Worm (Caenorhabditis elegans) whole organism, L4 larva: ENCODE data around the gene gob-1.

ENCODE experiments used
- D1046.2 ChIP-seq: fragments of 200-800 bp; sonication (Bioruptor generic); IDR thresholded peaks from 2 replicates; pipeline ENCODE4 v1.3.6; 2022; ENCODE audit warnings: missing genetic modification characterization, missing compliant biosample characterization
- F44E2.7 ChIP-seq: fragments of 200-800 bp; sonication (Bioruptor generic); IDR thresholded peaks from 2 replicates; pipeline ENCODE4 v2.1.2; 2022; ENCODE audit warnings: missing genetic modification characterization, missing compliant biosample characterization
- Y5F2A.4 ChIP-seq: fragments of 200-800 bp; sonication (Bioruptor generic); optimal IDR thresholded peaks from 2 replicates; lab custom pipeline; 2018; ENCODE audit warnings: mild to moderate bottlenecking, missing genetic modification characterization, missing compliant biosample characterization
- daf-16 ChIP-seq, 3 experiments: sonication (generic microtip); optimal IDR thresholded peaks; 2 replicates each; lab custom pipeline; 2016 to 2017; ENCODE audit warnings: missing genetic modification characterization in 3 of 3, missing genetic modification reagents in 3 of 3, mild to moderate bottlenecking in 2 of 3, missing compliant biosample characterization in 2 of 3, missing biosample characterization in 1 of 3, moderate library complexity in 1 of 3
- dmd-6 ChIP-seq: fragments of 200-800 bp; sonication (Bioruptor generic); IDR thresholded peaks from 2 replicates; pipeline ENCODE4 v1.3.6; 2022; ENCODE audit warnings: missing genetic modification reagents, missing genetic modification characterization, missing compliant biosample characterization
- hmg-1.1 ChIP-seq: fragments of 200-800 bp; sonication (Bioruptor generic); IDR thresholded peaks from 2 replicates; pipeline ENCODE4 v1.3.6; 2022; ENCODE audit warnings: missing genetic modification reagents, missing genetic modification characterization, missing compliant biosample characterization
- lin-1 ChIP-seq: fragments of 200-800 bp; sonication (Bioruptor generic); IDR thresholded peaks from 2 replicates; pipeline ENCODE4 v1.3.6; 2022; ENCODE audit warnings: missing genetic modification reagents, missing genetic modification characterization, missing compliant biosample characterization
- lin-29 ChIP-seq: fragments of 200-800 bp; sonication (Bioruptor generic); IDR thresholded peaks from 2 replicates; pipeline ENCODE4 v1.3.6; 2022; ENCODE audit warnings: missing genetic modification reagents, missing genetic modification characterization, missing compliant biosample characterization
- mes-2 ChIP-seq: sonication (generic microtip); optimal IDR thresholded peaks from 2 replicates; lab custom pipeline; 2016; ENCODE audit warnings: missing genotype, mild to moderate bottlenecking, missing genetic modification characterization, missing compliant biosample characterization; ENCODE audit not compliant: poor library complexity, severe bottlenecking
- mxl-3 ChIP-seq: fragments of 200-800 bp; sonication (Bioruptor generic); optimal IDR thresholded peaks from 2 replicates; lab custom pipeline; 2018; ENCODE audit warnings: mild to moderate bottlenecking, missing genetic modification characterization, missing compliant biosample characterization
- nhr-25 ChIP-seq: sonication (generic microtip); optimal IDR thresholded peaks from 2 replicates; lab custom pipeline; 2017; ENCODE audit warnings: missing genetic modification characterization, mild to moderate bottlenecking, missing compliant biosample characterization, antibody characterized with exemption, moderate library complexity, borderline replicate concordance; ENCODE audit not compliant: insufficient read depth
- nhr-28 ChIP-seq: fragments of 150-350 bp; optimal IDR thresholded peaks from 2 replicates; lab custom pipeline; 2014; ENCODE audit warnings: missing biosample characterization, missing genetic modification characterization
- zag-1 ChIP-seq: fragments of 150-350 bp; optimal IDR thresholded peaks from 2 replicates; lab custom pipeline; 2014; ENCODE audit warnings: missing biosample characterization, missing genetic modification characterization

The gob-1 gene

ce11 chrX:15544671-15545070 is 51.3 kb downstream of the gob-1 start (continued):
- no peak for TF ChIP-seq lin-29 (GFP tag; lab: Robert Waterston, UW)
- no peak for TF ChIP-seq F44E2.7 (GFP tag; lab: Robert Waterston, UW)
- peak; percentile 10 for TF ChIP-seq nhr-28 (tag; lab: Kevin White, UChicago)
- no peak for TF ChIP-seq hmg-1.1
- 0 out of 2 replicates have a peak, but pooled peaks have one; percentile 39 for TF ChIP-seq lin-1 (GFP tag; lab: Robert Waterston, UW)
- no peak for TF ChIP-seq mes-2

DNA sequence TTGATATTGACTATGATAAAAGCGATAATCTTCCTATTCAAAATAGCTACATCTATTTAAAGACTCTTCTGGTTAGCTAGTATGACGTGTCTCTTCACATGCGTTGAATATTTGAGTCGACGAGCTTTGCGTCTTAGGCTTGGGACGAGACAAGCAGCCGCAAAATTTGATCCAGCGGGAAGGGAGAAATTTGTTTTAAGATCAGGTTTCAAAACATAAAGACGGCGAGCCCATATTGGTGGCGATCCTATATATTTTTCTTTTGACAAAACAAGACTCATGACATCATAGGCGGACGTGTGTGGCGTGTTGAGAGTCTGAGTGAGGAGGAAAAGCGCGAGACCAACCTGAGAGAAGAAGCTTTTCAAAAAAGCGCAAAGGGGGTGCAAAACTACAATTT is 52.1 kb downstream of the gob-1 start:
- TF ChIP-seq zag-1 (tag; lab: Kevin White, UChicago) (no peak), nhr-25 (tag; lab: Kevin White, UChicago) (no peak), dmd-6 (GFP tag; lab: Robert Waterston, UW) (0 out of 2 replicates have a peak, but pooled peaks have one; percentile 22)

- TF ChIP-seq D1046.2 (GFP tag; lab: Robert Waterston, UW) (0 out of 2 replicates have a peak, but pooled peaks have one; percentile 11), lin-29 (GFP tag; lab: Robert Waterston, UW) (no peak), daf-16 (GFP tag; optimal IDR thresholded peaks at IDR 0.05; lab: Kevin White, UChicago) (no peak), daf-16 (tag; optimal IDR thresholded peaks at IDR 0.05; lab: Kevin White, UChicago) (peak; percentile 20), mxl-3 (no peak), dmd-6 (GFP tag; lab: Robert Waterston, UW) (peak; percentile 12; the same call in 1 of the 2 replicates), Y5F2A.4 (no peak), nhr-28 (tag; lab: Kevin White, UChicago) (peak; percentile 1)
These were observed 53.5 kb downstream of the gob-1 start for ce11 chrX:15546943-15547342.
